Fruit fly (Drosophila melanogaster) whole organism, embryonic: ENCODE results near the gene CG9577.
A peak's percentile ranks its signal among the peaks of the same experiment; 100 is the strongest.

Experiments
- Adf1 ChIP-seq: fragments of 200-800 bp; sonication (Bioruptor generic); IDR thresholded peaks from 2 replicates; pipeline ENCODE4 v1.3.6; 2022; ENCODE audit warnings: missing biosample characterization, missing genetic modification characterization
- Aef1 ChIP-seq: fragments of 200-800 bp; sonication (Bioruptor generic); IDR thresholded peaks from 3 replicates; pipeline ENCODE4 v1.3.6; 2022; ENCODE audit warnings: missing biosample characterization, missing genetic modification characterization
- B-H2 ChIP-seq: fragments of 200-800 bp; sonication (Bioruptor generic); optimal IDR thresholded peaks from 2 replicates; lab custom pipeline; 2018; ENCODE audit warnings: missing biosample characterization, mild to moderate bottlenecking, missing genetic modification characterization
- BEAF-32 ChIP-seq: fragments of 200-800 bp; sonication (Bioruptor generic); optimal IDR thresholded peaks from 3 replicates; lab custom pipeline; 2017; ENCODE audit warnings: missing biosample characterization, missing genetic modification characterization, mild to moderate bottlenecking, moderate library complexity, missing genetic modification reagents
- CG10147 ChIP-seq: fragments of 200-800 bp; sonication (Bioruptor generic); optimal IDR thresholded peaks from 2 replicates; lab custom pipeline; 2019; ENCODE audit warnings: missing biosample characterization, mild to moderate bottlenecking, missing genetic modification characterization, moderate library complexity
- CG10267 ChIP-seq: fragments of 200-800 bp; sonication (Bioruptor generic); optimal IDR thresholded peaks from 2 replicates; lab custom pipeline; 2018; ENCODE audit warnings: missing biosample characterization, mild to moderate bottlenecking, missing genetic modification characterization, moderate library complexity
- CG10321 ChIP-seq: fragments of 200-800 bp; sonication (Bioruptor generic); IDR thresholded peaks from 2 replicates; pipeline ENCODE4 v1.3.6; 2022; ENCODE audit warnings: missing biosample characterization, missing genetic modification characterization
- CG10654 ChIP-seq: fragments of 200-800 bp; sonication (Bioruptor generic); optimal IDR thresholded peaks from 2 replicates; lab custom pipeline; 2016; ENCODE audit warnings: missing biosample characterization, missing genetic modification characterization
- CG12391 ChIP-seq: fragments of 200-800 bp; sonication (Bioruptor generic); optimal IDR thresholded peaks from 3 replicates; lab custom pipeline; 2018; ENCODE audit warnings: missing biosample characterization, mild to moderate bottlenecking, missing genetic modification characterization, moderate library complexity
- CG13123 ChIP-seq: fragments of 200-800 bp; sonication (Bioruptor generic); optimal IDR thresholded peaks from 2 replicates; lab custom pipeline; 2016; ENCODE audit warnings: missing biosample characterization, missing genetic modification characterization
- CG15011 ChIP-seq: fragments of 200-800 bp; sonication (Bioruptor generic); optimal IDR thresholded peaks from 3 replicates; lab custom pipeline; 2018; ENCODE audit warnings: missing biosample characterization, mild to moderate bottlenecking, missing genetic modification characterization
- CG18476 ChIP-seq: fragments of 200-800 bp; sonication (Bioruptor generic); optimal IDR thresholded peaks from 2 replicates; lab custom pipeline; 2016; ENCODE audit warnings: missing biosample characterization, mild to moderate bottlenecking, missing genetic modification characterization
- CG18619 ChIP-seq: fragments of 200-800 bp; sonication (Bioruptor generic); optimal IDR thresholded peaks from 3 replicates; lab custom pipeline; 2017; ENCODE audit warnings: missing biosample characterization, mild to moderate bottlenecking, missing genetic modification characterization
- CG31365 ChIP-seq: fragments of 200-800 bp; sonication (Bioruptor generic); optimal IDR thresholded peaks from 2 replicates; lab custom pipeline; 2018; ENCODE audit warnings: missing biosample characterization, mild to moderate bottlenecking, missing genetic modification characterization
- CG32772 ChIP-seq: fragments of 200-800 bp; sonication (Bioruptor generic); IDR thresholded peaks from 2 replicates; pipeline ENCODE4 v1.3.6; 2022; ENCODE audit warnings: missing biosample characterization, missing genetic modification characterization
- CG34422 ChIP-seq: fragments of 200-800 bp; sonication (Bioruptor generic); IDR thresholded peaks from 3 replicates; pipeline ENCODE4 v1.3.6; 2022; ENCODE audit warnings: missing biosample characterization, missing genetic modification characterization
- CG3726 ChIP-seq: fragments of 200-800 bp; sonication (Bioruptor generic); IDR thresholded peaks from 3 replicates; pipeline ENCODE4, ENCODE4 v1.3.6; 2022; ENCODE audit warnings: missing biosample characterization, missing genetic modification characterization
- CG3847 ChIP-seq: fragments of 200-800 bp; sonication (Bioruptor generic); IDR thresholded peaks from 2 replicates; pipeline ENCODE4 v1.3.6; 2022; ENCODE audit warnings: missing biosample characterization, missing genetic modification characterization
- CG4854 ChIP-seq: fragments of 200-800 bp; sonication (Bioruptor generic); optimal IDR thresholded peaks from 2 replicates; lab custom pipeline; 2016; ENCODE audit warnings: missing biosample characterization, missing genetic modification characterization, inconsistent platforms
- CG9437 ChIP-seq: fragments of 200-800 bp; sonication (Bioruptor generic); optimal IDR thresholded peaks from 2 replicates; lab custom pipeline; 2018; ENCODE audit warnings: missing biosample characterization, mild to moderate bottlenecking, missing genetic modification characterization
- Camta ChIP-seq: fragments of 200-800 bp; sonication (Bioruptor generic); optimal IDR thresholded peaks from 2 replicates; lab custom pipeline; 2016; ENCODE audit warnings: missing biosample characterization, missing genetic modification characterization
- Drgx ChIP-seq: fragments of 200-800 bp; sonication (Bioruptor generic); IDR thresholded peaks from 2 replicates; pipeline ENCODE4 v1.3.6; 2022; ENCODE audit warnings: missing biosample characterization, missing genetic modification characterization
- E2f1 ChIP-seq: fragments of 200-800 bp; sonication (Bioruptor generic); IDR thresholded peaks from 2 replicates; pipeline ENCODE4 v1.3.6; 2022; ENCODE audit warnings: missing biosample characterization, missing genetic modification characterization
- GATAe ChIP-seq: fragments of 200-800 bp; sonication (Bioruptor generic); conservative IDR thresholded peaks from 2 replicates; pipeline ENCODE4 v1.3.6; 2022; ENCODE audit warnings: missing biosample characterization, missing genetic modification characterization
- HHEX ChIP-seq: fragments of 200-800 bp; sonication (Bioruptor generic); optimal IDR thresholded peaks from 3 replicates; lab custom pipeline; 2017; ENCODE audit warnings: missing biosample characterization, mild to moderate bottlenecking, missing genetic modification characterization, missing genetic modification reagents
- Hmx ChIP-seq: fragments of 200-800 bp; sonication (Bioruptor generic); optimal IDR thresholded peaks from 2 replicates; lab custom pipeline; 2016; ENCODE audit warnings: missing biosample characterization, missing genetic modification characterization
- Hsf ChIP-seq: fragments of 200-800 bp; sonication (Bioruptor generic); optimal IDR thresholded peaks from 3 replicates; lab custom pipeline; 2016; ENCODE audit warnings: missing biosample characterization, missing genetic modification characterization
- Lhr ChIP-seq: fragments of 200-800 bp; sonication (Bioruptor generic); optimal IDR thresholded peaks from 3 replicates; lab custom pipeline; 2017; ENCODE audit warnings: mild to moderate bottlenecking, missing biosample characterization, missing genetic modification reagents, missing genetic modification characterization
- Lpt ChIP-seq: fragments of >200 bp; optimal IDR thresholded peaks from 2 replicates; lab custom pipeline; 2018; ENCODE audit warnings: missing biosample characterization, missing genetic modification characterization
- Med ChIP-seq: fragments of 200-800 bp; sonication (Bioruptor generic); peaks from one replicate; lab custom pipeline; 2016; ENCODE audit warnings: missing biosample characterization, missing genetic modification characterization, mild to moderate bottlenecking, inconsistent platforms, moderate library complexity
- Pdp1 ChIP-seq, 2 experiments: fragments of 200-800 bp; sonication (Bioruptor generic); optimal IDR thresholded peaks; 3 replicates each; lab custom pipeline; 2016; ENCODE audit warnings: missing biosample characterization in 2 of 2, missing genetic modification characterization in 2 of 2, mild to moderate bottlenecking in 1 of 2, moderate library complexity in 1 of 2
- Sry-β ChIP-seq: fragments of 200-800 bp; sonication (Bioruptor generic); optimal IDR thresholded peaks from 2 replicates; lab custom pipeline; 2018; ENCODE audit warnings: missing biosample characterization, mild to moderate bottlenecking, missing genetic modification characterization, moderate library complexity
- Stat92E ChIP-seq, 3 experiments: fragments of >200 bp in 2 of 3; fragments of 200-800 bp in 1 of 3; sonication (Bioruptor generic) in 1 of 3; optimal IDR thresholded peaks; 2 replicates each; lab custom pipeline; 2017 to 2019; ENCODE audit warnings: missing biosample characterization in 3 of 3, missing genetic modification characterization in 3 of 3, mild to moderate bottlenecking in 1 of 3, moderate library complexity in 1 of 3
- Taf1 ChIP-seq: fragments of 200-800 bp; sonication (Bioruptor generic); IDR thresholded peaks from 2 replicates; pipeline ENCODE4 v1.3.6; 2022; ENCODE audit warnings: missing biosample characterization, missing genetic modification characterization
- Trl ChIP-seq, 3 experiments: fragments of >200 bp in 2 of 3; fragments of 200-800 bp in 1 of 3; sonication (Bioruptor generic) in 1 of 3; optimal IDR thresholded peaks; 2 replicates in 1 of 3; 3 replicates in 2 of 3; lab custom pipeline; 2016 to 2017; ENCODE audit warnings: missing biosample characterization in 1 of 3, missing genetic modification characterization in 1 of 3
- Vsx1 ChIP-seq: fragments of 200-800 bp; sonication (Bioruptor generic); optimal IDR thresholded peaks from 2 replicates; lab custom pipeline; 2017; ENCODE audit warnings: missing biosample characterization, mild to moderate bottlenecking, missing genetic modification characterization, missing genetic modification reagents
- bsh ChIP-seq, 2 experiments: fragments of 200-800 bp; sonication (Bioruptor generic); optimal IDR thresholded peaks; 2 replicates each; lab custom pipeline; 2017 to 2018; ENCODE audit warnings: mild to moderate bottlenecking in 2 of 2, missing biosample characterization in 2 of 2, missing genetic modification characterization in 2 of 2, moderate library complexity in 1 of 2
- chinmo ChIP-seq: fragments of 200-800 bp; sonication (Bioruptor generic); IDR thresholded peaks from 4 replicates; pipeline ENCODE4 v1.3.6; 2022; ENCODE audit warnings: missing biosample characterization, missing genetic modification characterization; ENCODE audit not compliant: partially characterized antibody
- chm ChIP-seq: fragments of 200-800 bp; sonication (Bioruptor generic); IDR thresholded peaks from 2 replicates; pipeline ENCODE4 v1.3.6; 2022; ENCODE audit warnings: missing biosample characterization, missing genetic modification characterization
- ewg ChIP-seq: fragments of 200-800 bp; sonication (Bioruptor generic); optimal IDR thresholded peaks from 3 replicates; lab custom pipeline; 2017; ENCODE audit warnings: mild to moderate bottlenecking, missing biosample characterization, missing genetic modification reagents, missing genetic modification characterization
- exex ChIP-seq: fragments of 200-800 bp; sonication (Bioruptor generic); optimal IDR thresholded peaks from 4 replicates; lab custom pipeline; 2018; ENCODE audit warnings: missing biosample characterization, mild to moderate bottlenecking, missing genetic modification characterization, moderate library complexity
- fd96Cb ChIP-seq: fragments of 200-800 bp; sonication (Bioruptor generic); optimal IDR thresholded peaks from 2 replicates; lab custom pipeline; 2018; ENCODE audit warnings: missing biosample characterization, mild to moderate bottlenecking, missing genetic modification characterization, moderate library complexity
- gcm ChIP-seq: fragments of 200-800 bp; sonication (Bioruptor generic); optimal IDR thresholded peaks from 2 replicates; lab custom pipeline; 2019; ENCODE audit warnings: missing biosample characterization, mild to moderate bottlenecking, missing genetic modification characterization, moderate library complexity
- luna ChIP-seq: fragments of 200-800 bp; sonication (Bioruptor generic); optimal IDR thresholded peaks from 2 replicates; lab custom pipeline; 2016; ENCODE audit warnings: missing biosample characterization, missing genetic modification characterization
- mirr ChIP-seq: fragments of 200-800 bp; sonication (Bioruptor generic); optimal IDR thresholded peaks from 3 replicates; lab custom pipeline; 2018; ENCODE audit warnings: missing biosample characterization, mild to moderate bottlenecking, missing genetic modification characterization
- nerfin-1 ChIP-seq: fragments of 200-800 bp; sonication (Bioruptor generic); optimal IDR thresholded peaks from 3 replicates; lab custom pipeline; 2019; ENCODE audit warnings: missing biosample characterization, mild to moderate bottlenecking, missing genetic modification characterization, moderate library complexity
- sens ChIP-seq: fragments of 200-800 bp; sonication (Bioruptor generic); peaks from one replicate; lab custom pipeline; 2016; ENCODE audit warnings: missing biosample characterization, missing genetic modification characterization
- slp2 ChIP-seq: fragments of 200-800 bp; sonication (Bioruptor generic); optimal IDR thresholded peaks from 2 replicates; lab custom pipeline; 2016; ENCODE audit warnings: missing biosample characterization, missing genetic modification characterization
- unpg ChIP-seq: fragments of 200-800 bp; sonication (Bioruptor generic); optimal IDR thresholded peaks from 3 replicates; lab custom pipeline; 2018; ENCODE audit warnings: missing biosample characterization, mild to moderate bottlenecking, missing genetic modification characterization, moderate library complexity
- yki ChIP-seq: fragments of >200 bp; optimal IDR thresholded peaks from 3 replicates; lab custom pipeline; 2018

Gene CG9577

DNA sequence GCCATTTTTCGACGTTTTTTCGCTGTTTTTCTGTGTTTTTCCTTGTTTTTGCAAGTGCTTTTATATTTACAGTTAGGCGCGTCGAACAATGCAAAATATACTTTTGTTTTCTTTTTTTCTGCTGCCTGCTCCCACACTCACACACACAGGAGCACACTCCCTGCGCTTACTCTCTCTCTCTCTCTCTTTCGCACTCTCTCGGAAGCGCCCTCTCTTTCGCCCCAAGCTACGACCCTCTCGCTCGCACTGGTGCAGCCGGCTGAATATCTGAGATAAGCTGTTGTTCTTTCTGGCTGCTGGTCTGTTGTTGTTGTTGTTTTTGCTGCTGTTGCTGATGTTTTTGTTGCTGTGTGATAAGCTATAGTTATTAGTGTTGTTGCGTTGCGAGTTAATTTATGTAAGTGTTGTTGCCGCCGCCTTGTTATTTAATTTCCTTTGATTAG is 7.5 kb upstream of the CG9577 start (continued):
- peak; percentile 71 for TF ChIP-seq CG10321 (GFP tag; lab: Robert Waterston, UW)
- TF ChIP-seq Hmx = no peak
- no peak for TF ChIP-seq sens
- TF ChIP-seq slp2 = no peak
- TF ChIP-seq CG10654 = no peak
- TF ChIP-seq BEAF-32 (GFP tag; lab: Kevin White, UChicago) = no peak
- 0 out of 4 replicates have a peak, but pooled peaks have one; percentile 51 for TF ChIP-seq chinmo (GFP tag; lab: Robert Waterston, UW)
- peak; percentile 31 for TF ChIP-seq Med (GFP tag; lab: Kevin White, UChicago)
- TF ChIP-seq Taf1 (GFP tag; lab: Robert Waterston, UW) = no peak
- no peak for TF ChIP-seq Lhr (GFP tag; lab: Kevin White, UChicago)
- no peak for TF ChIP-seq luna (GFP tag; lab: Kevin White, UChicago)
- TF ChIP-seq Hsf (GFP tag; lab: Kevin White, UChicago) = no peak
- TF ChIP-seq Aef1 (GFP tag; lab: Robert Waterston, UW) = peak; percentile 71
- TF ChIP-seq CG3847 = no peak
- peak; percentile 73 to 86 for TF ChIP-seq Trl (optimal IDR thresholded peaks at IDR 0.05; lab: Kevin White, UChicago)
- no peak for TF ChIP-seq Trl (GFP tag; optimal IDR thresholded peaks at IDR 0.05; lab: Kevin White, UChicago)
- TF ChIP-seq unpg (GFP tag; lab: Kevin White, UChicago) = no peak
- no peak for TF ChIP-seq CG18476
- TF ChIP-seq Stat92E (GFP tag; optimal IDR thresholded peaks at IDR 0.05; lab: Kevin White, UChicago) = peak in 1 of 3 experiments; percentile 73
- TF ChIP-seq gcm (GFP tag; lab: Kevin White, UChicago) = no peak
- TF ChIP-seq nerfin-1 = no peak
- TF ChIP-seq Pdp1 (GFP tag; optimal IDR thresholded peaks at IDR 0.05; lab: Kevin White, UChicago) = peak in 1 of 2 experiments; percentile 87
- TF ChIP-seq Lpt = no peak
- no peak for TF ChIP-seq CG10267
- TF ChIP-seq Sry-β (GFP tag; lab: Kevin White, UChicago) = no peak
- no peak for TF ChIP-seq CG12391 (tag; lab: Kevin White, UChicago)
- no peak for TF ChIP-seq ewg (GFP tag; lab: Kevin White, UChicago)
- no peak for TF ChIP-seq CG3726 (GFP tag; lab: Robert Waterston, UW)
- TF ChIP-seq CG32772 = no peak
- TF ChIP-seq chm (GFP tag; lab: Robert Waterston, UW) = no peak
- no peak for TF ChIP-seq CG15011 (GFP tag; lab: Kevin White, UChicago)
- peak; percentile 0 for TF ChIP-seq Vsx1
- no peak for TF ChIP-seq CG13123 (GFP tag; lab: Kevin White, UChicago)
- TF ChIP-seq exex (tag; lab: Kevin White, UChicago) = peak; percentile 47
- TF ChIP-seq GATAe (GFP tag; lab: Robert Waterston, UW) = peak; percentile 67
- peak; percentile 72; the same call in 2 of the 3 replicates for TF ChIP-seq CG34422 (GFP tag; lab: Robert Waterston, UW)
- no peak for TF ChIP-seq Camta
- TF ChIP-seq CG9437 (GFP tag; lab: Kevin White, UChicago) = no peak
- TF ChIP-seq CG18619 (GFP tag; lab: Kevin White, UChicago) = no peak
- TF ChIP-seq E2f1 (GFP tag; lab: Robert Waterston, UW) = no peak
- peak; percentile 25 for TF ChIP-seq mirr (GFP tag; lab: Kevin White, UChicago)
- no peak for TF ChIP-seq CG10147
- TF ChIP-seq B-H2 (GFP tag; lab: Kevin White, UChicago) = no peak
- no peak for TF ChIP-seq CG4854 (GFP tag; lab: Kevin White, UChicago)
- TF ChIP-seq HHEX (GFP tag; lab: Kevin White, UChicago) = no peak
- TF ChIP-seq bsh (GFP tag; optimal IDR thresholded peaks at IDR 0.05; lab: Kevin White, UChicago) = no peak
- TF ChIP-seq Drgx (GFP tag; lab: Robert Waterston, UW) = peak; percentile 53; the same call in 1 of the 2 replicates
- peak; percentile 23 for TF ChIP-seq yki (lab: Kevin White, UChicago)
- no peak for TF ChIP-seq CG31365 (tag; lab: Kevin White, UChicago)
- peak; percentile 8; the same call in 1 of the 2 replicates for TF ChIP-seq Adf1 (GFP tag; lab: Robert Waterston, UW)
- TF ChIP-seq fd96Cb (tag; lab: Kevin White, UChicago) = no peak
